Comparison of ENCODE assay signal across 4 fruit fly cellular contexts in genomic region chr3L:7809289-7810099, dm6.
A peak's percentile ranks its signal among the peaks of the same experiment; 100 is the strongest.
TF ChIP-seq lines count a peak whose summit lies in the region.

TSS of gene CG32369 (minus strand) at chr3L:7809825.

TF ChIP-seq in whole organism, adult, 20 proteins besides CTCF, POLR2A, EP300 and RAD21 (continued from another document):
- TF ChIP-seq bab1 (GFP tag; optimal IDR thresholded peaks at IDR 0.05; lab: Kevin White, UChicago) (peak; percentile 40), CG12768 (GFP tag; optimal IDR thresholded peaks at IDR 0.05; lab: Kevin White, UChicago) (peak; percentile 86)

TF ChIP-seq in whole organism, embryonic, 481 proteins besides CTCF, POLR2A, EP300 and RAD21 (continued from another document and continues in another):
- TF ChIP-seq CG3281 (GFP tag; optimal IDR thresholded peaks at IDR 0.05; lab: Kevin White, UChicago) (peak; percentile 50), Camta (GFP tag; optimal IDR thresholded peaks at IDR 0.05; lab: Kevin White, UChicago) (no peak), dmrt11E (tag; optimal IDR thresholded peaks at IDR 0.05; lab: Kevin White, UChicago) (no peak), CG16813 (GFP tag; IDR thresholded peaks at IDR 0.05; lab: Robert Waterston, UW; ENCODE audit: partially characterized antibody) (no peak), Trl (optimal IDR thresholded peaks at IDR 0.05; lab: Kevin White, UChicago) (peak; percentile 93 to 98), Trl (GFP tag; optimal IDR thresholded peaks at IDR 0.05; lab: Kevin White, UChicago) (peak; percentile 25), vnd (GFP tag; IDR thresholded peaks at IDR 0.05; lab: Robert Waterston, UW; ENCODE audit: partially characterized antibody) (0 out of 3 replicates have a peak, but pooled peaks have one; percentile 36), CG2678 (tag; optimal IDR thresholded peaks at IDR 0.05; lab: Kevin White, UChicago) (peak; percentile 40), toy (GFP tag; IDR thresholded peaks at IDR 0.05; lab: Robert Waterston, UW) (no peak), abd-A (tag; optimal IDR thresholded peaks at IDR 0.05; lab: Kevin White, UChicago) (peak; percentile 75), pb (GFP tag; optimal IDR thresholded peaks at IDR 0.05; lab: Kevin White, UChicago) (no peak), vvl (GFP tag; IDR thresholded peaks at IDR 0.05; lab: Robert Waterston, UW) (peak; percentile 73), lab (GFP tag; optimal IDR thresholded peaks at IDR 0.05; lab: Kevin White, UChicago) (peak; percentile 65), CG9727 (GFP tag; optimal IDR thresholded peaks at IDR 0.05; lab: Kevin White, UChicago) (peak; percentile 41), tx (GFP tag; optimal IDR thresholded peaks at IDR 0.05; lab: Kevin White, UChicago) (no peak), CG2712 (tag; optimal IDR thresholded peaks at IDR 0.05; lab: Kevin White, UChicago) (no peak), gsb-n (tag; optimal IDR thresholded peaks at IDR 0.05; lab: Kevin White, UChicago) (no peak), cg (GFP tag; optimal IDR thresholded peaks at IDR 0.05; lab: Kevin White, UChicago) (peak; percentile 42), HLH54F (GFP tag; optimal IDR thresholded peaks at IDR 0.05; lab: Kevin White, UChicago) (peak; percentile 20), E2f1 (GFP tag; IDR thresholded peaks at IDR 0.05; lab: Robert Waterston, UW) (peak; percentile 19; the same call in 1 of the 2 replicates), E2f2 (GFP tag; IDR thresholded peaks at IDR 0.05; lab: Robert Waterston, UW) (0 out of 2 replicates have a peak, but pooled peaks have one; percentile 7), tna (GFP tag; IDR thresholded peaks at IDR 0.05; lab: Robert Waterston, UW; ENCODE audit: partially characterized antibody) (peak; percentile 14), hth (optimal IDR thresholded peaks at IDR 0.05; lab: Kevin White, UChicago) (no peak), CG32532 (GFP tag; IDR thresholded peaks at IDR 0.05; lab: Robert Waterston, UW) (peak; percentile 62), CG18262 (tag; optimal IDR thresholded peaks at IDR 0.05; lab: Kevin White, UChicago) (no peak), otp (GFP tag; IDR thresholded peaks at IDR 0.05; lab: Robert Waterston, UW) (no peak), HLH4C (GFP tag; IDR thresholded peaks at IDR 0.05; lab: Robert Waterston, UW; ENCODE audit: partially characterized antibody) (peak; percentile 28; the same call in 1 of the 3 replicates), seq (GFP tag; IDR thresholded peaks at IDR 0.05; lab: Robert Waterston, UW) (peak; percentile 70), disco-r (GFP tag; optimal IDR thresholded peaks at IDR 0.05; lab: Kevin White, UChicago) (no peak), CG14441 (GFP tag; IDR thresholded peaks at IDR 0.05; lab: Robert Waterston, UW) (peak; percentile 25; the same call in 1 of the 2 replicates), Pdp1 (GFP tag; optimal IDR thresholded peaks at IDR 0.05; lab: Kevin White, UChicago) (peak in 1 of 2 experiments; percentile 100), CG8944 (GFP tag; optimal IDR thresholded peaks at IDR 0.05; lab: Kevin White, UChicago) (no peak), pros (GFP tag; optimal IDR thresholded peaks at IDR 0.05; lab: Kevin White, UChicago) (no peak), nom (GFP tag; optimal IDR thresholded peaks at IDR 0.05; lab: Kevin White, UChicago) (peak; percentile 92), kah (GFP tag; optimal IDR thresholded peaks at IDR 0.05; lab: Kevin White, UChicago) (no peak), Hey (tag; optimal IDR thresholded peaks at IDR 0.05; lab: Kevin White, UChicago) (no peak), NC2β (GFP tag; optimal IDR thresholded peaks at IDR 0.05; lab: Kevin White, UChicago) (no peak), unpg (GFP tag; optimal IDR thresholded peaks at IDR 0.05; lab: Kevin White, UChicago) (peak; percentile 13), CG31365 (tag; optimal IDR thresholded peaks at IDR 0.05; lab: Kevin White, UChicago) (no peak), Vsx1 (GFP tag; optimal IDR thresholded peaks at IDR 0.05; lab: Kevin White, UChicago) (peak; percentile 19), knrl (GFP tag; IDR thresholded peaks at IDR 0.05; lab: Robert Waterston, UW; ENCODE audit: partially characterized antibody) (0 out of 3 replicates have a peak, but pooled peaks have one; percentile 17)

TF ChIP-seq in whole organism, prepupa, 60 proteins besides CTCF, POLR2A, EP300 and RAD21 (continued from another document):
- peak; percentile 62 for TF ChIP-seq lz (GFP tag; optimal IDR thresholded peaks at IDR 0.05; lab: Kevin White, UChicago)
- peak; percentile 95 for TF ChIP-seq CG6163 (GFP tag; IDR thresholded peaks at IDR 0.05; lab: Robert Waterston, UW)
- TF ChIP-seq Sox102F (GFP tag; optimal IDR thresholded peaks at IDR 0.05; lab: Kevin White, UChicago): peak; percentile 80
- peak; percentile 76 for TF ChIP-seq fkh (GFP tag; optimal IDR thresholded peaks at IDR 0.05; lab: Kevin White, UChicago)
- peak; percentile 92 to 95 for TF ChIP-seq ss (GFP tag; optimal IDR thresholded peaks at IDR 0.05; lab: Kevin White, UChicago)
- TF ChIP-seq CG11762 (GFP tag; optimal IDR thresholded peaks at IDR 0.05; lab: Kevin White, UChicago; ENCODE audit: insufficient read depth): peak; percentile 74
- peak; percentile 94 for TF ChIP-seq CG8119 (GFP tag; IDR thresholded peaks at IDR 0.05; lab: Robert Waterston, UW)
- peak; percentile 75 for TF ChIP-seq esn (GFP tag; optimal IDR thresholded peaks at IDR 0.05; lab: Kevin White, UChicago)
- TF ChIP-seq OdsH (GFP tag; optimal IDR thresholded peaks at IDR 0.05; lab: Kevin White, UChicago): peak; percentile 72
- TF ChIP-seq CG6276 (GFP tag; optimal IDR thresholded peaks at IDR 0.05; lab: Kevin White, UChicago): peak; percentile 92
- TF ChIP-seq CG4318 (GFP tag; optimal IDR thresholded peaks at IDR 0.05; lab: Kevin White, UChicago): peak; percentile 27
- TF ChIP-seq CG34406 (GFP tag; optimal IDR thresholded peaks at IDR 0.05; lab: Kevin White, UChicago): peak; percentile 78
- peak; percentile 60 for TF ChIP-seq Ets96B (tag; optimal IDR thresholded peaks at IDR 0.05; lab: Kevin White, UChicago)
- TF ChIP-seq CG8632 (GFP tag; optimal IDR thresholded peaks at IDR 0.05; lab: Kevin White, UChicago): peak; percentile 69
- TF ChIP-seq dac (GFP tag; optimal IDR thresholded peaks at IDR 0.05; lab: Kevin White, UChicago): peak; percentile 64
- peak; percentile 12 for TF ChIP-seq Ets21C (GFP tag; optimal IDR thresholded peaks at IDR 0.05; lab: Kevin White, UChicago)
- TF ChIP-seq Sox14 (GFP tag; optimal IDR thresholded peaks at IDR 0.05; lab: Kevin White, UChicago): peak; percentile 82
- peak; percentile 70 for TF ChIP-seq CG10669 (GFP tag; optimal IDR thresholded peaks at IDR 0.05; lab: Kevin White, UChicago)
- peak; percentile 69 for TF ChIP-seq Hr4 (GFP tag; optimal IDR thresholded peaks at IDR 0.05; lab: Kevin White, UChicago)
- TF ChIP-seq Gug (GFP tag; IDR thresholded peaks at IDR 0.05; lab: Robert Waterston, UW): peak; percentile 75; the same call in 1 of the 2 replicates
- TF ChIP-seq salr (GFP tag; optimal IDR thresholded peaks at IDR 0.05; lab: Kevin White, UChicago): peak in 1 of 2 experiments; percentile 81
- TF ChIP-seq CG6854 (GFP tag; optimal IDR thresholded peaks at IDR 0.05; lab: Kevin White, UChicago): peak; percentile 84
- no peak for TF ChIP-seq svp (GFP tag; lab: Kevin White, UChicago)
- peak; percentile 83 for TF ChIP-seq Eip75B (GFP tag; optimal IDR thresholded peaks at IDR 0.05; lab: Kevin White, UChicago)
- peak; percentile 73 for TF ChIP-seq CG7368 (GFP tag; optimal IDR thresholded peaks at IDR 0.05; lab: Kevin White, UChicago)
- peak; percentile 81 for TF ChIP-seq achi (GFP tag; optimal IDR thresholded peaks at IDR 0.05; lab: Kevin White, UChicago)
- no peak for TF ChIP-seq Sox15 (GFP tag; optimal IDR thresholded peaks at IDR 0.05; lab: Kevin White, UChicago)
- TF ChIP-seq CG6808 (GFP tag; optimal IDR thresholded peaks at IDR 0.05; lab: Kevin White, UChicago): peak; percentile 85
- peak; percentile 83 for TF ChIP-seq Eip93F (GFP tag; optimal IDR thresholded peaks at IDR 0.05; lab: Kevin White, UChicago)
- peak; percentile 83 for TF ChIP-seq CG1621 (tag; optimal IDR thresholded peaks at IDR 0.05; lab: Kevin White, UChicago)
- TF ChIP-seq Smox (GFP tag; optimal IDR thresholded peaks at IDR 0.05; lab: Kevin White, UChicago): peak; percentile 71
- no peak for TF ChIP-seq Hr38 (GFP tag; optimal IDR thresholded peaks at IDR 0.05; lab: Kevin White, UChicago)
- peak; percentile 45 for TF ChIP-seq CG31627 (GFP tag; optimal IDR thresholded peaks at IDR 0.05; lab: Kevin White, UChicago)
- peak; percentile 50 for TF ChIP-seq CG6792 (GFP tag; optimal IDR thresholded peaks at IDR 0.05; lab: Kevin White, UChicago)
- TF ChIP-seq vri (GFP tag; optimal IDR thresholded peaks at IDR 0.05; lab: Kevin White, UChicago): peak; percentile 99
- peak; percentile 67 for TF ChIP-seq Lpt (GFP tag; optimal IDR thresholded peaks at IDR 0.05; lab: Kevin White, UChicago)
- peak; percentile 63 for TF ChIP-seq CG8319 (GFP tag; optimal IDR thresholded peaks at IDR 0.05; lab: Kevin White, UChicago)
- TF ChIP-seq CG16779 (tag; optimal IDR thresholded peaks at IDR 0.05; lab: Kevin White, UChicago): peak; percentile 87
- TF ChIP-seq pdm3 (GFP tag; optimal IDR thresholded peaks at IDR 0.05; lab: Kevin White, UChicago): peak; percentile 81
- peak; percentile 89 for TF ChIP-seq net (GFP tag; optimal IDR thresholded peaks at IDR 0.05; lab: Kevin White, UChicago)
- peak; percentile 87 for TF ChIP-seq CG15336 (GFP tag; IDR thresholded peaks at IDR 0.05; lab: Robert Waterston, UW)

TF ChIP-seq in whole organism, wandering third instar larva, 38 proteins besides CTCF, POLR2A, EP300 and RAD21 (continued from another document):
- TF ChIP-seq tai (GFP tag; optimal IDR thresholded peaks at IDR 0.05; lab: Kevin White, UChicago) (peak; percentile 48), pan (optimal IDR thresholded peaks at IDR 0.05; lab: Kevin White, UChicago) (no peak), Dfd (GFP tag; optimal IDR thresholded peaks at IDR 0.05; lab: Kevin White, UChicago) (no peak), Jra (GFP tag; optimal IDR thresholded peaks at IDR 0.05; lab: Kevin White, UChicago) (peak; percentile 65), h (GFP tag; optimal IDR thresholded peaks at IDR 0.05; lab: Kevin White, UChicago) (peak; percentile 68), brk (GFP tag; optimal IDR thresholded peaks at IDR 0.05; lab: Kevin White, UChicago) (peak; percentile 79), HLH106 (tag; optimal IDR thresholded peaks at IDR 0.05; lab: Kevin White, UChicago) (no peak), Hr83 (GFP tag; optimal IDR thresholded peaks at IDR 0.05; lab: Kevin White, UChicago; ENCODE audit: poor library complexity, severe bottlenecking) (peak; percentile 67), usp (GFP tag; optimal IDR thresholded peaks at IDR 0.05; lab: Kevin White, UChicago) (no peak), Dif (GFP tag; optimal IDR thresholded peaks at IDR 0.05; lab: Kevin White, UChicago; ENCODE audit: partially characterized antibody) (peak; percentile 83), CG9705 (GFP tag; optimal IDR thresholded peaks at IDR 0.05; lab: Kevin White, UChicago) (no peak), N (GFP tag; optimal IDR thresholded peaks at IDR 0.05; lab: Kevin White, UChicago) (no peak), br (GFP tag; optimal IDR thresholded peaks at IDR 0.05; lab: Kevin White, UChicago) (peak; percentile 68), GATAd (GFP tag; optimal IDR thresholded peaks at IDR 0.05; lab: Kevin White, UChicago) (no peak), Abd-B (GFP tag; optimal IDR thresholded peaks at IDR 0.05; lab: Kevin White, UChicago) (no peak), CrebA (GFP tag; optimal IDR thresholded peaks at IDR 0.05; lab: Kevin White, UChicago; ENCODE audit: borderline replicate concordance) (peak; percentile 88)
